Fruit fly (Drosophila melanogaster) whole organism, wandering third instar larva: ENCODE data around the gene Trm7-32.
"Not testable (repeated sequence)": the region's sequence is repeated elsewhere in the genome, so short reads cannot be mapped to it uniquely, and the experiment has no call there.

Experiments
- Abd-B ChIP-seq: fragments of >200 bp; optimal IDR thresholded peaks from 2 replicates; lab custom pipeline; 2017; ENCODE audit warnings: missing biosample characterization, missing genetic modification characterization
- CG32264 ChIP-seq: fragments of 200-800 bp; sonication (Bioruptor generic); optimal IDR thresholded peaks from 2 replicates; lab custom pipeline; 2016; ENCODE audit warnings: missing biosample characterization, missing genetic modification characterization
- CG9705 ChIP-seq: fragments of 200-800 bp; sonication (Bioruptor generic); optimal IDR thresholded peaks from 2 replicates; lab custom pipeline; 2018; ENCODE audit warnings: missing biosample characterization, mild to moderate bottlenecking, missing genetic modification characterization
- Dfd ChIP-seq: fragments of >200 bp; optimal IDR thresholded peaks from 2 replicates; lab custom pipeline; 2017; ENCODE audit warnings: missing biosample characterization, missing genetic modification characterization
- Dif ChIP-seq: fragments of 200-275, 200-300 bp; sonication (Bioruptor generic); optimal IDR thresholded peaks from 2 replicates; lab custom pipeline; 2018; ENCODE audit warnings: missing biosample characterization, missing genetic modification characterization; ENCODE audit not compliant: partially characterized antibody
- GATAd ChIP-seq: sonication (Bioruptor generic); optimal IDR thresholded peaks from 2 replicates; lab custom pipeline; 2016; ENCODE audit warnings: missing biosample characterization, missing genetic modification characterization
- HLH106 ChIP-seq: fragments of 200-800 bp; optimal IDR thresholded peaks from 3 replicates; lab custom pipeline; 2019; ENCODE audit warnings: missing biosample characterization, mild to moderate bottlenecking, missing genetic modification characterization, moderate library complexity
- Hnf4 ChIP-seq: fragments of 200-800 bp; sonication (Bioruptor generic); optimal IDR thresholded peaks from 2 replicates; lab custom pipeline; 2016; ENCODE audit warnings: missing biosample characterization, mild to moderate bottlenecking, missing genetic modification characterization
- Hr83 ChIP-seq: fragments of 200-300 bp; sonication (Bioruptor generic); optimal IDR thresholded peaks from 2 replicates; lab custom pipeline; 2016; ENCODE audit warnings: missing biosample characterization, mild to moderate bottlenecking, missing genetic modification characterization, moderate library complexity; ENCODE audit not compliant: poor library complexity, severe bottlenecking
- Jra ChIP-seq: sonication (Bioruptor generic); optimal IDR thresholded peaks from 2 replicates; lab custom pipeline; 2016; ENCODE audit warnings: missing biosample characterization, missing genetic modification characterization
- N ChIP-seq: fragments of >200 bp; optimal IDR thresholded peaks from 2 replicates; lab custom pipeline; 2018; ENCODE audit warnings: missing biosample characterization, missing external identifiers, missing genetic modification characterization
- OdsH ChIP-seq: fragments of 200-800 bp; sonication (Bioruptor generic); optimal IDR thresholded peaks from 2 replicates; lab custom pipeline; 2016; ENCODE audit warnings: missing biosample characterization, mild to moderate bottlenecking, missing genetic modification characterization
- Rel ChIP-seq, 2 experiments: fragments of 200-800 bp; sonication (Bioruptor generic) in 1 of 2; optimal IDR thresholded peaks; 2 replicates in 1 of 2; 3 replicates in 1 of 2; lab custom pipeline; 2016 to 2019; ENCODE audit warnings: mild to moderate bottlenecking in 2 of 2, missing biosample characterization in 2 of 2, missing genetic modification characterization in 2 of 2, moderate library complexity in 1 of 2
- Sp1 ChIP-seq: fragments of 200-800 bp; sonication (Bioruptor generic); optimal IDR thresholded peaks from 3 replicates; lab custom pipeline; 2019; ENCODE audit warnings: missing biosample characterization, mild to moderate bottlenecking, missing genetic modification characterization, moderate library complexity
- br ChIP-seq: fragments of 200-800 bp; sonication (Bioruptor generic); optimal IDR thresholded peaks from 2 replicates; lab custom pipeline; 2016; ENCODE audit warnings: missing biosample characterization, missing genetic modification characterization
- brk ChIP-seq: fragments of 200-800 bp; sonication (Bioruptor generic); optimal IDR thresholded peaks from 2 replicates; lab custom pipeline; 2016; ENCODE audit warnings: missing biosample characterization, mild to moderate bottlenecking, missing genetic modification characterization
- dl ChIP-seq, 2 experiments: fragments of 175-275, 200-275 bp in 1 of 2; fragments of 200-275 bp in 1 of 2; sonication (Bioruptor generic); optimal IDR thresholded peaks; lab custom pipeline; 2018; ENCODE audit warnings: mild to moderate bottlenecking in 2 of 2, missing biosample characterization in 2 of 2, missing genetic modification characterization in 2 of 2, moderate library complexity in 2 of 2; ENCODE audit not compliant: partially characterized antibody in 2 of 2, insufficient read depth in 1 of 2
- dmrt93B ChIP-seq: fragments of 200-800 bp; sonication (Bioruptor generic); optimal IDR thresholded peaks from 2 replicates; lab custom pipeline; 2018; ENCODE audit warnings: missing biosample characterization, mild to moderate bottlenecking, missing genetic modification characterization
- dsf ChIP-seq: sonication (Bioruptor generic); optimal IDR thresholded peaks from 2 replicates; lab custom pipeline; 2016; ENCODE audit warnings: missing biosample characterization, missing genetic modification characterization, borderline replicate concordance
- ey ChIP-seq: fragments of 200-800 bp; sonication (Bioruptor generic); optimal IDR thresholded peaks from 2 replicates; lab custom pipeline; 2016; ENCODE audit warnings: missing biosample characterization, missing genetic modification characterization
- foxo ChIP-seq, 2 experiments: fragments of 200-800 bp; sonication (Bioruptor generic); optimal IDR thresholded peaks; 2 replicates in 1 of 2; 3 replicates in 1 of 2; lab custom pipeline; 2016 to 2017; ENCODE audit warnings: missing biosample characterization in 2 of 2, missing genetic modification characterization in 2 of 2
- fru ChIP-seq: fragments of 200-800 bp; sonication (Bioruptor generic); optimal IDR thresholded peaks from 3 replicates; lab custom pipeline; 2016; ENCODE audit warnings: missing biosample characterization, mild to moderate bottlenecking, missing genetic modification characterization
- h ChIP-seq: fragments of 200-800 bp; sonication (Bioruptor generic); optimal IDR thresholded peaks from 3 replicates; lab custom pipeline; 2016; ENCODE audit warnings: missing biosample characterization, mild to moderate bottlenecking, missing genetic modification characterization
- jim ChIP-seq: fragments of 175-275, 200-325 bp; sonication (Bioruptor generic); optimal IDR thresholded peaks from 2 replicates; lab custom pipeline; 2016; ENCODE audit warnings: missing biosample characterization, mild to moderate bottlenecking, missing genetic modification characterization
- lola ChIP-seq: fragments of >200 bp; optimal IDR thresholded peaks from 2 replicates; lab custom pipeline; 2017; ENCODE audit warnings: missing biosample characterization, missing genetic modification characterization
- pan ChIP-seq: fragments of >200 bp; optimal IDR thresholded peaks from 2 replicates; lab custom pipeline; 2017
- psq ChIP-seq: fragments of 200-800 bp; sonication (Bioruptor generic); optimal IDR thresholded peaks from 3 replicates; lab custom pipeline; 2017; ENCODE audit warnings: missing biosample characterization, mild to moderate bottlenecking, missing genetic modification characterization, moderate library complexity
- rgr ChIP-seq: fragments of 200-800 bp; sonication (Bioruptor generic); optimal IDR thresholded peaks from 3 replicates; lab custom pipeline; 2016; ENCODE audit warnings: missing biosample characterization, mild to moderate bottlenecking, missing genetic modification characterization
- sv ChIP-seq: fragments of 200-800 bp; sonication (Bioruptor generic); optimal IDR thresholded peaks from 3 replicates; lab custom pipeline; 2016; ENCODE audit warnings: missing biosample characterization, missing genetic modification characterization
- tai ChIP-seq: sonication (Bioruptor generic); optimal IDR thresholded peaks from 2 replicates; lab custom pipeline; 2016; ENCODE audit warnings: missing biosample characterization, missing genetic modification characterization
- usp ChIP-seq: fragments of >200 bp; optimal IDR thresholded peaks from 2 replicates; lab custom pipeline; 2017; ENCODE audit warnings: missing biosample characterization, missing genetic modification characterization
- woc ChIP-seq: sonication (Bioruptor generic); optimal IDR thresholded peaks from 2 replicates; lab custom pipeline; 2016; ENCODE audit warnings: missing biosample characterization, mild to moderate bottlenecking, missing genetic modification characterization

Trm7-32 gene

DNA sequence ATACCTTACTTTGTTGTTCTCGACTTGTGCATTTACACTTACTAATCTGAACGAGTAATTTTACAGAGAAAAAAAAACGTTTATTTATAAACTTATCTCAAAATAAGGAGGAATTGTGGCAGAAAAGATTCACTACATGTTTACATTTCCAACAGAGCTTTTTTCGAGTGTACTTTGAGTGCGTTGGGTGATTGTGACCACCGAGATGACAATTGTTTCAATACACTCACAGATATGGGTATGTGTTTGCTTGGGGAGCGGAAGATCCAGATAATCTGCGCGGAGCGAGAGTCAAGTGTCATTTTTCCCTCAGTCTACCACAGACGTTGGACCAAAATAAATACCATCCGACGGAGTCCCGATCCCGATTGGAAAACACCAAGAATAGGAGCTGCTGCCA, 47.8 kb upstream of the Trm7-32 start, which contains the start of gene CG31274:
Gene CG31274 (plus strand): TSS at position 301 of the 400 bp plus-strand sequence.
- TF ChIP-seq OdsH (GFP tag; lab: Kevin White, UChicago); sv; usp (GFP tag; lab: Kevin White, UChicago): not testable (repeated sequence)

dm6 chr3R:16996059-16996959, 44.2 kb upstream of the Trm7-32 start, which contains the start of the genes EMC2A and CG3534:
Gene EMC2A, minus strand, starts transcription at chr3R:16996071.
Gene CG3534, plus strand, starts transcription at chr3R:16996446.
- TF ChIP-seq pan (lab: Kevin White, UChicago) (no peak), Dfd (GFP tag; lab: Kevin White, UChicago) (no peak), woc (GFP tag; lab: Kevin White, UChicago) (peak; percentile 39), Sp1 (GFP tag; lab: Kevin White, UChicago) (peak; percentile 49), fru (peak; percentile 46), CG9705 (GFP tag; lab: Kevin White, UChicago) (peak; percentile 14), CG32264 (GFP tag; lab: Kevin White, UChicago) (peak; percentile 20), dmrt93B (GFP tag; lab: Kevin White, UChicago) (no peak), foxo (GFP tag; optimal IDR thresholded peaks at IDR 0.05; lab: Kevin White, UChicago) (peak in 1 of 2 experiments; percentile 59), br (GFP tag; lab: Kevin White, UChicago) (no peak), h (GFP tag; lab: Kevin White, UChicago) (peak; percentile 41), psq (GFP tag; lab: Kevin White, UChicago) (no peak), GATAd (GFP tag; lab: Kevin White, UChicago) (no peak), lola (GFP tag; lab: Kevin White, UChicago) (no peak), HLH106 (peak; percentile 52)

- TF ChIP-seq CG32264 (GFP tag; lab: Kevin White, UChicago) (no peak), jim (no peak), dl (GFP tag; optimal IDR thresholded peaks at IDR 0.05; lab: Kevin White, UChicago; ENCODE audit: insufficient read depth in 1 of 2, partially characterized antibody in 2 of 2) (no peak), Hr83 (GFP tag; lab: Kevin White, UChicago) (peak; percentile 60), brk (GFP tag; lab: Kevin White, UChicago) (no peak), CG9705 (GFP tag; lab: Kevin White, UChicago) (no peak), tai (GFP tag; lab: Kevin White, UChicago) (no peak), pan (lab: Kevin White, UChicago) (no peak), dmrt93B (GFP tag; lab: Kevin White, UChicago) (no peak), dsf (GFP tag; lab: Kevin White, UChicago) (no peak), Jra (GFP tag; lab: Kevin White, UChicago) (peak; percentile 37), fru (peak; percentile 95), psq (GFP tag; lab: Kevin White, UChicago) (no peak), Sp1 (GFP tag; lab: Kevin White, UChicago) (no peak), N (GFP tag; lab: Kevin White, UChicago) (no peak), GATAd (GFP tag; lab: Kevin White, UChicago) (no peak), Rel (GFP tag; optimal IDR thresholded peaks at IDR 0.05; lab: Kevin White, UChicago) (no peak), Rel (tag; optimal IDR thresholded peaks at IDR 0.05; lab: Kevin White, UChicago) (peak; percentile 96), rgr (GFP tag; lab: Kevin White, UChicago) (peak; percentile 4), Abd-B (no peak), Hnf4 (GFP tag; lab: Kevin White, UChicago) (peak; percentile 50), Dfd (GFP tag; lab: Kevin White, UChicago) (no peak), h (GFP tag; lab: Kevin White, UChicago) (no peak), Dif (GFP tag; lab: Kevin White, UChicago) (no peak), usp (GFP tag; lab: Kevin White, UChicago) (no peak), ey (peak; percentile 13), OdsH (GFP tag; lab: Kevin White, UChicago) (no peak)
These were observed 38.0 kb upstream of the Trm7-32 start, which contains the start of the genes Sf3a1 and Irc for dm6 chr3R:17002218-17003110. Gene Sf3a1, minus strand, starts transcription at chr3R:17002355. Gene Irc, plus strand, starts transcription at chr3R:17002875.
